Worm (Caenorhabditis elegans) whole organism, early embryonic: ENCODE data around the gene F25G6.8.

ENCODE experiments used
- aly-1 ChIP-seq: sonication (generic microtip); optimal IDR thresholded peaks from 2 replicates; lab custom pipeline; 2016; ENCODE audit warnings: missing genetic modification characterization, missing compliant biosample characterization
- ama-1 ChIP-seq: fragments of 150-350 bp; optimal IDR thresholded peaks from 2 replicates; lab custom pipeline; 2014
- ceh-13 ChIP-seq: fragments of 200-800 bp; sonication (Bioruptor generic); optimal IDR thresholded peaks from 2 replicates; lab custom pipeline; 2018; ENCODE audit warnings: mild to moderate bottlenecking, missing genetic modification characterization, missing compliant biosample characterization
- pes-1 ChIP-seq: fragments of 200-800 bp; sonication (Bioruptor generic); IDR thresholded peaks from 2 replicates; pipeline ENCODE4 v1.3.6; 2022; ENCODE audit warnings: missing genetic modification reagents, missing genetic modification characterization, missing compliant biosample characterization

ce11 chrV:8594105-8594964 is 29.4 kb upstream of the F25G6.8 start, which contains the start of gene tag-196:
- TF ChIP-seq ama-1 (lab: Kevin White, UChicago) (no peak), aly-1 (tag; lab: Kevin White, UChicago) (no peak), pes-1 (GFP tag; lab: Robert Waterston, UW) (no peak), ceh-13 (no peak)
